Fruit fly (Drosophila melanogaster) whole organism, embryonic: ENCODE data around the gene CG9933.

ENCODE experiments used
- Ada2b ChIP-seq: fragments of 200-800 bp; sonication (Bioruptor generic); IDR thresholded peaks from 2 replicates; pipeline ENCODE4 v1.3.6; 2022; ENCODE audit warnings: missing biosample characterization, missing genetic modification characterization
- Atf3 ChIP-seq: fragments of 200-800 bp; sonication (Bioruptor generic); optimal IDR thresholded peaks from 3 replicates; lab custom pipeline; 2016; ENCODE audit warnings: missing biosample characterization, missing genetic modification characterization
- CG12659 ChIP-seq: fragments of 200-800 bp; sonication (Bioruptor generic); optimal IDR thresholded peaks from 3 replicates; lab custom pipeline; 2017; ENCODE audit warnings: mild to moderate bottlenecking, missing biosample characterization, missing genetic modification reagents, missing genetic modification characterization
- CG13287 ChIP-seq: fragments of 200-800 bp; sonication (Bioruptor generic); IDR thresholded peaks from 2 replicates; pipeline ENCODE4 v1.3.6; 2022; ENCODE audit warnings: missing biosample characterization, missing genetic modification characterization; ENCODE audit not compliant: partially characterized antibody
- CG13624 ChIP-seq: fragments of 200-800 bp; sonication (Bioruptor generic); optimal IDR thresholded peaks from 2 replicates; lab custom pipeline; 2016; ENCODE audit warnings: missing biosample characterization, missing genetic modification characterization
- CG15479 ChIP-seq: fragments of 200-800 bp; sonication (Bioruptor generic); optimal IDR thresholded peaks from 3 replicates; lab custom pipeline; 2019; ENCODE audit warnings: missing biosample characterization, mild to moderate bottlenecking, missing genetic modification characterization, moderate library complexity
- CG16813 ChIP-seq: fragments of 200-800 bp; sonication (Bioruptor generic); IDR thresholded peaks from 3 replicates; pipeline ENCODE4 v1.3.6; 2022; ENCODE audit warnings: missing biosample characterization, missing genetic modification characterization; ENCODE audit not compliant: partially characterized antibody
- CG17802 ChIP-seq: fragments of 200-800 bp; sonication (Bioruptor generic); optimal IDR thresholded peaks from 2 replicates; lab custom pipeline; 2018; ENCODE audit warnings: missing biosample characterization, mild to moderate bottlenecking, missing genetic modification characterization, moderate library complexity
- CG1832 ChIP-seq: fragments of 200-800 bp; sonication (Bioruptor generic); optimal IDR thresholded peaks from 2 replicates; lab custom pipeline; 2017; ENCODE audit warnings: missing biosample characterization, mild to moderate bottlenecking, missing genetic modification characterization, inconsistent platforms
- CG18476 ChIP-seq: fragments of 200-800 bp; sonication (Bioruptor generic); optimal IDR thresholded peaks from 2 replicates; lab custom pipeline; 2016; ENCODE audit warnings: missing biosample characterization, mild to moderate bottlenecking, missing genetic modification characterization
- CG2116 ChIP-seq: fragments of 200-800 bp; sonication (Bioruptor generic); optimal IDR thresholded peaks from 3 replicates; lab custom pipeline; 2018; ENCODE audit warnings: missing biosample characterization, mild to moderate bottlenecking, missing genetic modification characterization
- CG2120 ChIP-seq: fragments of 200-800 bp; sonication (Bioruptor generic); optimal IDR thresholded peaks from 3 replicates; lab custom pipeline; 2016; ENCODE audit warnings: missing biosample characterization, missing genetic modification characterization
- CG2129 ChIP-seq: fragments of 200-800 bp; sonication (Bioruptor generic); IDR thresholded peaks from 2 replicates; pipeline ENCODE4 v1.3.6; 2022; ENCODE audit warnings: missing biosample characterization, missing genetic modification characterization; ENCODE audit not compliant: partially characterized antibody
- CG2875 ChIP-seq: fragments of 200-800 bp; sonication (Bioruptor generic); optimal IDR thresholded peaks from 2 replicates; lab custom pipeline; 2017; ENCODE audit warnings: missing biosample characterization, mild to moderate bottlenecking, missing genetic modification characterization, missing genetic modification reagents
- CG33213 ChIP-seq: fragments of 200-800 bp; sonication (Bioruptor generic); optimal IDR thresholded peaks from 3 replicates; lab custom pipeline; 2016; ENCODE audit warnings: missing biosample characterization, missing genetic modification characterization
- CG3847 ChIP-seq: fragments of 200-800 bp; sonication (Bioruptor generic); IDR thresholded peaks from 2 replicates; pipeline ENCODE4 v1.3.6; 2022; ENCODE audit warnings: missing biosample characterization, missing genetic modification characterization
- CG4424 ChIP-seq: fragments of 200-800 bp; sonication (Bioruptor generic); optimal IDR thresholded peaks from 3 replicates; lab custom pipeline; 2016; ENCODE audit warnings: missing biosample characterization, missing genetic modification characterization
- CG6654 ChIP-seq: fragments of 200-800 bp; sonication (Bioruptor generic); optimal IDR thresholded peaks from 2 replicates; lab custom pipeline; 2017; ENCODE audit warnings: missing biosample characterization, mild to moderate bottlenecking, missing genetic modification characterization
- CG6854 ChIP-seq: fragments of 200-800 bp; sonication (Bioruptor generic); optimal IDR thresholded peaks from 3 replicates; lab custom pipeline; 2017; ENCODE audit warnings: missing biosample characterization, mild to moderate bottlenecking, missing genetic modification characterization
- CG7357 ChIP-seq: fragments of 200-800 bp; sonication (Bioruptor generic); IDR thresholded peaks from 3 replicates; pipeline ENCODE4 v1.3.6; 2022; ENCODE audit warnings: missing biosample characterization, missing genetic modification characterization
- CG8089 ChIP-seq: fragments of 200-800 bp; sonication (Bioruptor generic); optimal IDR thresholded peaks from 3 replicates; lab custom pipeline; 2016; ENCODE audit warnings: missing biosample characterization, missing genetic modification characterization
- CG9876 ChIP-seq: fragments of 200-800 bp; sonication (Bioruptor generic); optimal IDR thresholded peaks from 2 replicates; lab custom pipeline; 2016; ENCODE audit warnings: missing biosample characterization, missing genetic modification characterization
- CrebB ChIP-seq: fragments of 200-800 bp; sonication (Bioruptor generic); optimal IDR thresholded peaks from 3 replicates; lab custom pipeline; 2018; ENCODE audit warnings: missing biosample characterization, mild to moderate bottlenecking, missing genetic modification characterization
- Dad ChIP-seq: fragments of 200-800 bp; sonication (Bioruptor generic); optimal IDR thresholded peaks from 3 replicates; lab custom pipeline; 2016; ENCODE audit warnings: missing biosample characterization, missing genetic modification characterization
- Deaf1 ChIP-seq: fragments of 200-800 bp; optimal IDR thresholded peaks from 3 replicates; lab custom pipeline; 2019; ENCODE audit warnings: missing biosample characterization, mild to moderate bottlenecking, missing genetic modification characterization, moderate library complexity
- Dfd ChIP-seq, 2 experiments: fragments of >200 bp; optimal IDR thresholded peaks; 2 replicates each; lab custom pipeline; 2017; ENCODE audit warnings: missing biosample characterization in 2 of 2, missing genetic modification characterization in 2 of 2
- Doc3 ChIP-seq: fragments of 200-800 bp; sonication (Bioruptor generic); IDR thresholded peaks from 3 replicates; pipeline ENCODE4 v1.3.6; 2022; ENCODE audit warnings: missing biosample characterization, missing genetic modification characterization; ENCODE audit not compliant: partially characterized antibody
- Ets97D ChIP-seq: fragments of 200-800 bp; sonication (Bioruptor generic); optimal IDR thresholded peaks from 3 replicates; lab custom pipeline; 2016; ENCODE audit warnings: missing biosample characterization, missing genetic modification characterization
- Fer1 ChIP-seq: fragments of 200-800 bp; sonication (Bioruptor generic); optimal IDR thresholded peaks from 2 replicates; lab custom pipeline; 2017; ENCODE audit warnings: missing biosample characterization, mild to moderate bottlenecking, missing genetic modification characterization
- Fer3 ChIP-seq: fragments of 200-800 bp; sonication (Bioruptor generic); optimal IDR thresholded peaks from 2 replicates; lab custom pipeline; 2018; ENCODE audit warnings: missing biosample characterization, mild to moderate bottlenecking, missing genetic modification characterization, moderate library complexity
- Hr39 ChIP-seq: fragments of >200 bp; optimal IDR thresholded peaks from 2 replicates; lab custom pipeline; 2017
- Kr ChIP-seq: fragments of 200-800 bp; sonication (Bioruptor generic); optimal IDR thresholded peaks from 2 replicates; lab custom pipeline; 2017; ENCODE audit warnings: missing biosample characterization, mild to moderate bottlenecking, missing genetic modification characterization
- Lim3 ChIP-seq: fragments of 200-800 bp; sonication (Bioruptor generic); IDR thresholded peaks from 2 replicates; pipeline ENCODE4 v1.3.6; 2022; ENCODE audit warnings: missing biosample characterization, missing genetic modification characterization
- Opbp ChIP-seq: fragments of 200-800 bp; sonication (Bioruptor generic); IDR thresholded peaks from 3 replicates; pipeline ENCODE4 v1.3.6; 2022; ENCODE audit warnings: missing biosample characterization, missing genetic modification characterization; ENCODE audit not compliant: partially characterized antibody
- Six4 ChIP-seq: fragments of 200-800 bp; sonication (Bioruptor generic); optimal IDR thresholded peaks from 2 replicates; lab custom pipeline; 2016; ENCODE audit warnings: missing biosample characterization, missing genetic modification characterization
- abd-A ChIP-seq: fragments of 200-800 bp; sonication (Bioruptor generic); optimal IDR thresholded peaks from 3 replicates; lab custom pipeline; 2019; ENCODE audit warnings: missing biosample characterization, mild to moderate bottlenecking, missing genetic modification characterization, moderate library complexity
- ash1 ChIP-seq: fragments of 200-800 bp; sonication (Bioruptor generic); optimal IDR thresholded peaks from 2 replicates; lab custom pipeline; 2018; ENCODE audit warnings: missing biosample characterization, mild to moderate bottlenecking, missing genetic modification characterization
- cg ChIP-seq: fragments of 200-800 bp; sonication (Bioruptor generic); optimal IDR thresholded peaks from 3 replicates; lab custom pipeline; 2019; ENCODE audit warnings: missing biosample characterization, mild to moderate bottlenecking, missing genetic modification characterization, moderate library complexity
- crp ChIP-seq, 2 experiments: fragments of 200-800 bp; sonication (Bioruptor generic); optimal IDR thresholded peaks; 2 replicates in 1 of 2; 3 replicates in 1 of 2; lab custom pipeline; 2017; ENCODE audit warnings: missing biosample characterization in 2 of 2, missing genetic modification characterization in 2 of 2, mild to moderate bottlenecking in 1 of 2, moderate library complexity in 1 of 2
- disco-r ChIP-seq: fragments of 200-800 bp; sonication (Bioruptor generic); optimal IDR thresholded peaks from 2 replicates; lab custom pipeline; 2016; ENCODE audit warnings: missing biosample characterization, missing genetic modification characterization
- eyg ChIP-seq: fragments of 200-800 bp; sonication (Bioruptor generic); optimal IDR thresholded peaks from 3 replicates; lab custom pipeline; 2016; ENCODE audit warnings: missing biosample characterization, missing genetic modification characterization
- gfzf ChIP-seq: fragments of 200-800 bp; sonication (Bioruptor generic); optimal IDR thresholded peaks from 2 replicates; lab custom pipeline; 2016; ENCODE audit warnings: missing biosample characterization, mild to moderate bottlenecking, missing genetic modification characterization, moderate library complexity
- kah ChIP-seq: fragments of 200-800 bp; sonication (Bioruptor generic); optimal IDR thresholded peaks from 2 replicates; lab custom pipeline; 2018; ENCODE audit warnings: missing biosample characterization, mild to moderate bottlenecking, missing genetic modification characterization
- kay ChIP-seq: fragments of 200-800 bp; sonication (Bioruptor generic); optimal IDR thresholded peaks from 2 replicates; lab custom pipeline; 2016; ENCODE audit warnings: missing biosample characterization, missing genetic modification characterization
- mirr ChIP-seq: fragments of 200-800 bp; sonication (Bioruptor generic); optimal IDR thresholded peaks from 3 replicates; lab custom pipeline; 2018; ENCODE audit warnings: missing biosample characterization, mild to moderate bottlenecking, missing genetic modification characterization
- nau ChIP-seq: fragments of 200-800 bp; sonication (Bioruptor generic); optimal IDR thresholded peaks from 3 replicates; lab custom pipeline; 2017; ENCODE audit warnings: missing biosample characterization, mild to moderate bottlenecking, missing genetic modification characterization, missing genetic modification reagents
- odd ChIP-seq: fragments of 200-800 bp; sonication (Bioruptor generic); optimal IDR thresholded peaks from 2 replicates; lab custom pipeline; 2017; ENCODE audit warnings: missing biosample characterization, mild to moderate bottlenecking, missing genetic modification characterization
- pum ChIP-seq: fragments of 200-800 bp; sonication (Bioruptor generic); optimal IDR thresholded peaks from 2 replicates; lab custom pipeline; 2016; ENCODE audit warnings: missing biosample characterization, missing genetic modification characterization
- tll ChIP-seq, 2 experiments: fragments of 200-800 bp in 1 of 2; fragments of >200 bp in 1 of 2; sonication (Bioruptor generic) in 1 of 2; optimal IDR thresholded peaks; 2 replicates each; lab custom pipeline; 2017 to 2019; ENCODE audit warnings: missing biosample characterization in 2 of 2, missing genetic modification characterization in 2 of 2, mild to moderate bottlenecking in 1 of 2, moderate library complexity in 1 of 2
- wor ChIP-seq: fragments of 200-800 bp; sonication (Bioruptor generic); IDR thresholded peaks from 2 replicates; pipeline ENCODE4 v1.3.6; 2022; ENCODE audit warnings: missing biosample characterization, missing genetic modification characterization

CG9933 gene

dm6 chr2L:12974045-12974539 is 47.0 kb downstream of the CG9933 start, which contains the start of gene Vha68-2:
Gene Vha68-2, plus strand, starts transcription at chr2L:12974322.
- no peak for TF ChIP-seq tll (GFP tag; optimal IDR thresholded peaks at IDR 0.05; lab: Kevin White, UChicago)
- TF ChIP-seq Kr: no peak
- peak; percentile 86 for TF ChIP-seq CG12659 (GFP tag; lab: Kevin White, UChicago)
- no peak for TF ChIP-seq abd-A (tag; lab: Kevin White, UChicago)
- TF ChIP-seq Hr39: no peak
- TF ChIP-seq CG13624 (GFP tag; lab: Kevin White, UChicago): no peak
- peak; percentile 71 for TF ChIP-seq odd (GFP tag; lab: Kevin White, UChicago)
- TF ChIP-seq Dad (GFP tag; lab: Kevin White, UChicago): no peak
- TF ChIP-seq Ets97D (GFP tag; lab: Kevin White, UChicago): peak; percentile 57
- TF ChIP-seq CG2875 (GFP tag; lab: Kevin White, UChicago): peak; percentile 50
- TF ChIP-seq CG7357 (GFP tag; lab: Robert Waterston, UW): no peak
- no peak for TF ChIP-seq Dfd (GFP tag; optimal IDR thresholded peaks at IDR 0.05; lab: Kevin White, UChicago)
- TF ChIP-seq gfzf (GFP tag; lab: Kevin White, UChicago): peak; percentile 50
- TF ChIP-seq Fer3 (tag; lab: Kevin White, UChicago): no peak
- TF ChIP-seq Ada2b (GFP tag; lab: Robert Waterston, UW): no peak; the same call in 1 of the 2 replicates
- peak; percentile 44 for TF ChIP-seq CG1832
- TF ChIP-seq CG13287 (GFP tag; lab: Robert Waterston, UW): peak; percentile 62
- peak; percentile 61 for TF ChIP-seq CG2116 (GFP tag; lab: Kevin White, UChicago)
- TF ChIP-seq CG2129: no peak
- peak; percentile 71 for TF ChIP-seq CG3847 (GFP tag; lab: Robert Waterston, UW)
- TF ChIP-seq Lim3 (GFP tag; lab: Robert Waterston, UW): no peak
- TF ChIP-seq nau: no peak
- TF ChIP-seq kay (GFP tag; lab: Kevin White, UChicago): no peak
- peak; percentile 28 for TF ChIP-seq CG9876 (GFP tag; lab: Kevin White, UChicago)
- no peak for TF ChIP-seq kah (GFP tag; lab: Kevin White, UChicago)
- TF ChIP-seq CG6854: no peak
- peak in 1 of 2 experiments; percentile 31 for TF ChIP-seq crp (GFP tag; optimal IDR thresholded peaks at IDR 0.05; lab: Kevin White, UChicago)
- TF ChIP-seq CG33213: no peak
- 0 out of 3 replicates have a peak, but pooled peaks have one; percentile 16 for TF ChIP-seq Doc3 (GFP tag; lab: Robert Waterston, UW)
- no peak for TF ChIP-seq CG15479 (GFP tag; lab: Kevin White, UChicago)
- TF ChIP-seq Atf3 (GFP tag; lab: Kevin White, UChicago): peak; percentile 41
- 0 out of 3 replicates have a peak, but pooled peaks have one; percentile 32 for TF ChIP-seq Opbp (GFP tag; lab: Robert Waterston, UW)
- TF ChIP-seq CG16813 (GFP tag; lab: Robert Waterston, UW): no peak
- peak; percentile 52 for TF ChIP-seq mirr (GFP tag; lab: Kevin White, UChicago)
- TF ChIP-seq pum (GFP tag; lab: Kevin White, UChicago): peak; percentile 45
- no peak for TF ChIP-seq Fer1 (GFP tag; lab: Kevin White, UChicago)
- TF ChIP-seq disco-r (GFP tag; lab: Kevin White, UChicago): peak; percentile 43
- no peak for TF ChIP-seq CG4424 (GFP tag; lab: Kevin White, UChicago)
- TF ChIP-seq CG6654 (GFP tag; lab: Kevin White, UChicago): no peak
- TF ChIP-seq CG18476 (GFP tag; lab: Kevin White, UChicago): peak; percentile 95
- no peak for TF ChIP-seq CG17802 (tag; lab: Kevin White, UChicago)
- peak; percentile 81 for TF ChIP-seq CrebB (tag; lab: Kevin White, UChicago)
- TF ChIP-seq wor: no peak
- TF ChIP-seq CG8089 (GFP tag; lab: Kevin White, UChicago): peak; percentile 58
- TF ChIP-seq Six4 (GFP tag; lab: Kevin White, UChicago): peak; percentile 32
- TF ChIP-seq Deaf1 (tag; lab: Kevin White, UChicago): peak; percentile 67
- TF ChIP-seq CG2120: peak; percentile 67
- TF ChIP-seq eyg (GFP tag; lab: Kevin White, UChicago): no peak
- no peak for TF ChIP-seq ash1
- TF ChIP-seq cg (GFP tag; lab: Kevin White, UChicago): no peak
